Worm (Caenorhabditis elegans) whole organism, mixed stage, embryonic: ENCODE measurements around the gene clec-2.

ENCODE experiments used
- nhr-12 ChIP-seq: fragments of 150-350 bp; optimal IDR thresholded peaks from 2 replicates; lab custom pipeline; 2014; ENCODE audit warnings: missing biosample characterization, missing genetic modification characterization
- ztf-11 ChIP-seq: fragments of 150-350 bp; optimal IDR thresholded peaks from 2 replicates; lab custom pipeline; 2014; ENCODE audit warnings: missing biosample characterization, missing genetic modification characterization

- TF ChIP-seq nhr-12 (tag; lab: Kevin White, UChicago) (no peak), ztf-11 (tag; lab: Kevin White, UChicago) (no peak)
Measured at ce11 chrII:3043358-3043757, 20.1 kb upstream of the clec-2 start, which contains the start of gene B0454.8.
